Worm (Caenorhabditis elegans): Measurements from ENCODE around the gene slrp-1.

DNA sequence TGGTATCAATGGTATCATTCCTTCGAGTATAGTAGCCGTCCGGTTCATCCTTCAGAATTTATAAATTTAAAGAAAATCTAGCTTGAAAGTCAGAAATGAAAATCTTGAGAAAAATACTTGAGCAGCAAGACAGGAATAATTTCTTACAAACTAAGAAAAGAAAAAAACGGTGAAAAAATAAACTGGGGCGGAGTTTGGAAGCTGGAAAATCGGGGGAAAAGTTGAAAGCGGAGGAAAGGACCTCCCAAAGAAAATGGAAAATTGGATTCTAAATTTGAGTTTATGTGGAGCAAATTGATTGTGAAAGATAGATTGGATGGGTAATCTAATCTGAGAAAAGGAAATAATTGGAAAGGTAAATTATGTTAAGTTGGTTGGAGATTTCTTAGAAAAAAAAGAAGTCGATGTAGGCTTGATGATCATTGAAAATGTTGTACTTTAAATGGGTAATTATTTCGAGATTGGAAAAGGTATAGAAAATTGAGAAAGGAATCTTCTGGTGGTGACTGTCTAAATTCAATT lies 29.5 kb upstream of the slrp-1 start, which contains the start of gene frpr-5:
- TF ChIP-seq skn-1 (tag; optimal IDR thresholded peaks at IDR 0.05) (no peak), nfya-1 (tag; optimal IDR thresholded peaks at IDR 0.05; ENCODE audit: insufficient read depth) (no peak), ztf-11 (tag; optimal IDR thresholded peaks at IDR 0.05) (no peak), snpc-4 (tag; optimal IDR thresholded peaks at IDR 0.05) (no peak), unc-62 (GFP tag; optimal IDR thresholded peaks at IDR 0.05) (no peak)

Data from whole organism, L3 larva.